Worm (Caenorhabditis elegans) whole organism, late embryonic: Measurements from ENCODE around the gene adh-5.

Experiments
- C08G9.2 ChIP-seq: sonication (generic microtip); optimal IDR thresholded peaks from 2 replicates; lab custom pipeline; 2016; ENCODE audit warnings: mild to moderate bottlenecking, missing genetic modification characterization, moderate library complexity, missing compliant biosample characterization
- C38D4.7 ChIP-seq: fragments of 200-800 bp; sonication (Bioruptor generic); optimal IDR thresholded peaks from 2 replicates; lab custom pipeline; 2018; ENCODE audit warnings: mild to moderate bottlenecking, missing genetic modification characterization, moderate library complexity, missing compliant biosample characterization
- T23F11.4 ChIP-seq: fragments of 200-800 bp; sonication (Bioruptor generic); optimal IDR thresholded peaks from 2 replicates; lab custom pipeline; 2018; ENCODE audit warnings: mild to moderate bottlenecking, missing genetic modification characterization, missing compliant biosample characterization
- ahr-1 ChIP-seq: sonication (generic microtip); optimal IDR thresholded peaks from 2 replicates; lab custom pipeline; 2016; ENCODE audit warnings: missing genetic modification characterization, missing compliant biosample characterization
- ama-1 ChIP-seq: fragments of 150-350 bp; optimal IDR thresholded peaks from 2 replicates; lab custom pipeline; 2014
- ceh-14 ChIP-seq: sonication (generic microtip); optimal IDR thresholded peaks from 2 replicates; lab custom pipeline; 2016; ENCODE audit warnings: missing genotype, missing genetic modification characterization, missing compliant biosample characterization
- ceh-19 ChIP-seq: fragments of 200-800 bp; sonication (Bioruptor generic); optimal IDR thresholded peaks from 2 replicates; lab custom pipeline; 2018; ENCODE audit warnings: mild to moderate bottlenecking, missing genetic modification characterization, missing compliant biosample characterization
- ceh-2 ChIP-seq: sonication (generic microtip); optimal IDR thresholded peaks from 2 replicates; lab custom pipeline; 2016; ENCODE audit warnings: missing genotype, missing genetic modification characterization, missing compliant biosample characterization
- ceh-22 ChIP-seq: sonication (generic microtip); optimal IDR thresholded peaks from 2 replicates; lab custom pipeline; 2017; ENCODE audit warnings: missing biosample characterization, missing genetic modification characterization
- ceh-34 ChIP-seq: sonication (generic microtip); optimal IDR thresholded peaks from 2 replicates; lab custom pipeline; 2016; ENCODE audit warnings: mild to moderate bottlenecking, missing genetic modification characterization, missing compliant biosample characterization
- ceh-45 ChIP-seq: fragments of 200-800 bp; sonication (Bioruptor generic); IDR thresholded peaks from 2 replicates; pipeline ENCODE4 v1.3.6; 2022; ENCODE audit warnings: missing genetic modification reagents, missing genetic modification characterization, missing compliant biosample characterization
- che-1 ChIP-seq: sonication (generic microtip); optimal IDR thresholded peaks from 2 replicates; lab custom pipeline; 2016; ENCODE audit warnings: mild to moderate bottlenecking, missing genetic modification characterization, missing compliant biosample characterization
- dve-1 ChIP-seq: sonication (generic microtip); optimal IDR thresholded peaks from 2 replicates; lab custom pipeline; 2017; ENCODE audit warnings: antibody characterized with exemption, mild to moderate bottlenecking, missing genetic modification characterization, missing compliant biosample characterization
- elt-2 ChIP-seq: sonication (generic microtip); optimal IDR thresholded peaks from 2 replicates; lab custom pipeline; 2016; ENCODE audit warnings: missing genetic modification reagents, missing genetic modification characterization, missing compliant biosample characterization
- elt-4 ChIP-seq: sonication (generic microtip); optimal IDR thresholded peaks from 2 replicates; lab custom pipeline; 2016; ENCODE audit warnings: missing genetic modification characterization, missing compliant biosample characterization
- ets-4 ChIP-seq: sonication (generic microtip); optimal IDR thresholded peaks from 2 replicates; lab custom pipeline; 2016; ENCODE audit warnings: missing genetic modification characterization, missing compliant biosample characterization
- eyg-1 ChIP-seq: sonication (generic microtip); optimal IDR thresholded peaks from 2 replicates; lab custom pipeline; 2016; ENCODE audit warnings: missing genotype, missing genetic modification characterization, missing compliant biosample characterization
- fax-1 ChIP-seq: sonication (generic microtip); optimal IDR thresholded peaks from 2 replicates; lab custom pipeline; 2016; ENCODE audit warnings: missing genotype, missing genetic modification characterization, missing compliant biosample characterization
- madf-2 ChIP-seq: sonication (generic microtip); optimal IDR thresholded peaks from 2 replicates; lab custom pipeline; 2017; ENCODE audit warnings: missing genetic modification characterization, missing compliant biosample characterization
- nfya-1 ChIP-seq: sonication (generic microtip); optimal IDR thresholded peaks from 2 replicates; lab custom pipeline; 2017; ENCODE audit warnings: missing genetic modification characterization, mild to moderate bottlenecking, missing compliant biosample characterization, antibody characterized with exemption, moderate library complexity
- npax-4 ChIP-seq: sonication (generic microtip); optimal IDR thresholded peaks from 2 replicates; lab custom pipeline; 2016; ENCODE audit warnings: missing genetic modification characterization, missing compliant biosample characterization
- pax-1 ChIP-seq: fragments of 150-350 bp; optimal IDR thresholded peaks from 2 replicates; lab custom pipeline; 2014; ENCODE audit warnings: missing biosample characterization, missing genetic modification characterization
- pha-2 ChIP-seq: sonication (generic microtip); optimal IDR thresholded peaks from 2 replicates; lab custom pipeline; 2017; ENCODE audit warnings: mild to moderate bottlenecking, missing genetic modification characterization, missing compliant biosample characterization
- pqm-1 ChIP-seq: sonication (generic microtip); optimal IDR thresholded peaks from 2 replicates; lab custom pipeline; 2016; ENCODE audit warnings: missing genetic modification characterization, missing compliant biosample characterization
- pros-1 ChIP-seq: fragments of 150-350 bp; optimal IDR thresholded peaks from 2 replicates; lab custom pipeline; 2014; ENCODE audit warnings: missing biosample characterization, missing genetic modification reagents, missing genetic modification characterization
- rnt-1 ChIP-seq: sonication (generic microtip); optimal IDR thresholded peaks from 2 replicates; lab custom pipeline; 2016; ENCODE audit warnings: missing genetic modification characterization, missing compliant biosample characterization
- syd-9 ChIP-seq: sonication (generic microtip); optimal IDR thresholded peaks from 2 replicates; lab custom pipeline; 2016; ENCODE audit warnings: mild to moderate bottlenecking, missing genetic modification characterization, moderate library complexity, missing compliant biosample characterization
- tbx-7 ChIP-seq: sonication (generic microtip); optimal IDR thresholded peaks from 2 replicates; lab custom pipeline; 2016; ENCODE audit warnings: missing genotype, missing genetic modification characterization, missing compliant biosample characterization
- unc-42 ChIP-seq: sonication (generic microtip); optimal IDR thresholded peaks from 2 replicates; lab custom pipeline; 2016; ENCODE audit warnings: missing genotype, missing genetic modification characterization, missing compliant biosample characterization
- unc-55 ChIP-seq: sonication (generic microtip); optimal IDR thresholded peaks from 2 replicates; lab custom pipeline; 2017; ENCODE audit warnings: missing biosample characterization, missing genetic modification reagents, missing genetic modification characterization
- unc-86 ChIP-seq: sonication (generic microtip); optimal IDR thresholded peaks from 2 replicates; lab custom pipeline; 2016; ENCODE audit warnings: missing genetic modification characterization, missing compliant biosample characterization
- ztf-16 ChIP-seq: sonication (generic microtip); optimal IDR thresholded peaks from 2 replicates; lab custom pipeline; 2017; ENCODE audit warnings: missing genetic modification characterization, missing compliant biosample characterization

The adh-5 gene

DNA sequence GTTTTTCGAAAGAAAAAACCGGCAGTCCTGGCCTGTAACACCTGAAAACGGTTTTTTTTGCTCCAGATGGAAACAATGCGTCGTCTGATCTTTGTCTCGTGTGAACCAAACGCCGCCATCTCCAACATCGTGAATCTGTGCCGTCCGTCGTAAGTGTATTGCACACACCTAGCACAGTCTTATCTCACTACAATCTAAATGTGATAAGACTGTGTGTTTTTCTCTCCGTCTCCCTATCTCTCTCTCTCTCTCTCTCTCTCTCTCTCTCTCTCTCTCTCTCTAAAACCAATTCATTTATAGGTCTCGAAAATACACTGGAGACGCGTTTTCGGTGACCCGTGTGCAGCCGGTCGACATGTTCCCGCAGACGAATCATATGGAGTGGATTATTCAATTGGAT, 986 bp upstream of the adh-5 start:
- TF ChIP-seq unc-55 (GFP tag; lab: Kevin White, UChicago) (no peak), tbx-7 (tag; lab: Kevin White, UChicago) (no peak), elt-2 (tag; lab: Kevin White, UChicago) (peak; percentile 94)

DNA sequence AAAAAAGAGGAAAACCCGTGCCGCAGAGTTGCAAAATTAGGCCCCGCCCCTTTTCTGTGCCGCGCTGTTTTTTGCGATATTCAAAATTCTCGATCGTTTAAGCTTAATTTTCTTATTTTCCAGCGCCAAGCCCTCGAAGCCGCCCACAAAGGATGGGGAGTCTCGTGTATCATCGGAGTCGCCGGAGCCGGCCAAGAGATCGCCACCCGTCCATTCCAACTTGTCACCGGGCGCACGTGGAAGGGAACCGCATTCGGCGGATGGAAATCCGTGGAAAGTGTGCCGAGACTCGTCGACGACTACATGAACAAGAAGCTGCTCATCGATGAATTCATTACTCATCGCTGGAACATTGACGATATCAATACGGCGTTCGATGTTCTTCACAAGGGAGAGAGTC, 4.1 kb downstream of the adh-5 start:
- no peak for TF ChIP-seq pqm-1 (tag; lab: Kevin White, UChicago)
- TF ChIP-seq elt-4 (tag; lab: Kevin White, UChicago), result no peak
- no peak for TF ChIP-seq che-1 (tag; lab: Kevin White, UChicago)
- no peak for TF ChIP-seq tbx-7 (tag; lab: Kevin White, UChicago)
- no peak for TF ChIP-seq ztf-16 (tag; lab: Kevin White, UChicago)
- TF ChIP-seq rnt-1 (tag; lab: Kevin White, UChicago), result no peak
- no peak for TF ChIP-seq ceh-19 (GFP tag; lab: Kevin White, UChicago)
- TF ChIP-seq dve-1 (tag; lab: Kevin White, UChicago), result no peak
- TF ChIP-seq ceh-45 (GFP tag; lab: Robert Waterston, UW), result no peak
- TF ChIP-seq ahr-1 (tag; lab: Kevin White, UChicago), result no peak
- TF ChIP-seq pros-1 (tag; lab: Kevin White, UChicago), result no peak
- TF ChIP-seq eyg-1 (tag; lab: Kevin White, UChicago), result no peak
- TF ChIP-seq, all 69 proteins: peak for 0

DNA sequence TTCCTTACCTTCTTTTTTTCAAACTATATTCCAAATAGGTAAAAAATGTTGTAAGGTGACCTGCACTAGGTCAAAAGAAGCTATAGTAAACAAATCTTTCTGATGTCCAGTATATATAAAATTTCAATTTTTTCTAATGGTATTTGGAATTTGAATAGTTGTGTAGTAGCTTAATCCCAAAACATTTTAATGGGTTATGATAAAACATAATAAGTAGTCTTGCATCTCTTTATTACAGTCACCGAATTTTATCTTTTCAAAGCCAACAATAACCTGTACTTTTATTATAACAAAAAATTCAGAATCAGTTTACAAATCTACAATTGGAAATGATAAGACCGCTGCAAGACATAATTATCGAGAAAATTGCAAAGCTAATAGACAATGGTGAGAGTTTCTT, 5.9 kb downstream of the adh-5 start, which contains the start of gene H24K24.2:
TSS of gene H24K24.2 (plus strand) at position 301 of the 400 bp plus-strand sequence.
- TF ChIP-seq ama-1 (lab: Kevin White, UChicago) (no peak), T23F11.4 (GFP tag; lab: Kevin White, UChicago) (no peak), rnt-1 (tag; lab: Kevin White, UChicago) (no peak), ceh-14 (tag; lab: Kevin White, UChicago) (no peak), pros-1 (tag; lab: Kevin White, UChicago) (no peak), fax-1 (tag; lab: Kevin White, UChicago) (no peak), dve-1 (tag; lab: Kevin White, UChicago) (no peak)

DNA sequence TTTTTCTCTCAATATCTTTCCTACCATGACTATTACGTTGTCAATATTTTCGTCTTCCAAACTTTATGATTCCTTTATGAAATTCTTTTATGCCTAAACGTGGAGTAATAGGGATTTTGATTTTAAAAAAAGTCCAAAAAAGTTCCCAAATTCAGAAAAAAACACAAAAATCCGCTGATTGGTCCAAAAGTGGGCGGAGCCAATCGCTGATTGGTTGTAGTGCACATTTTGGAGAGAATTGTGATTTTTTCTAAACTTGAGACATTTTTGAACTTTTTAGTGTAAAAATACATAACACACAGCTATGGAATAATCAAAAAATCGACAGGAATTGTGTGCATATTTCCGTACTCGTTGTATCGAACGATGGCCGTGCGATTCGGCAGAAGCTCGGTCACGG, 27.8 kb downstream of the adh-5 start:
- no peak for TF ChIP-seq ceh-34 (tag; lab: Kevin White, UChicago)
- TF ChIP-seq nfya-1 (tag; lab: Kevin White, UChicago), result peak; percentile 66
- no peak for TF ChIP-seq ceh-22 (tag; lab: Kevin White, UChicago)
- TF ChIP-seq T23F11.4 (GFP tag; lab: Kevin White, UChicago), result no peak
- no peak for TF ChIP-seq npax-4 (tag; lab: Kevin White, UChicago)

DNA sequence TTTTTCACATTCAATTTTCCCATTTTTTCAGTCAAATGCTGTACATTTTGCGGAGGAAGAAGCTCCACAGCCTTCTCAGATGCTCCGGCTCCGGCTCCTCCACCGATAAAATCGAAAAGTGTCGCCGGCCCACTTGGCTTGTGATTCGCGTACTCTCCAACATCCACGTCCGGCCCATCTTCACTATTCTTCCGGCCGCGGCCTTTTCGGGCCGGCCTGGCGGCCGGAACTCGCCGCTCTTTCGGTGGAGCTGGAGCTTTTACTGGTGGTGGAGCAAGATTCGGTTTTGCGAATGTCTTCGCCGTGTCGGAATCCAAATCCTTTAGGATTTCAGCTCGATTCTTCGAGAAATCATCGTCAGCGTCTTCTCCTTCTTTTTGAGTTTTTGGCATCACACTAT, 31.0 kb downstream of the adh-5 start:
- no peak for TF ChIP-seq unc-42 (tag; lab: Kevin White, UChicago)

DNA sequence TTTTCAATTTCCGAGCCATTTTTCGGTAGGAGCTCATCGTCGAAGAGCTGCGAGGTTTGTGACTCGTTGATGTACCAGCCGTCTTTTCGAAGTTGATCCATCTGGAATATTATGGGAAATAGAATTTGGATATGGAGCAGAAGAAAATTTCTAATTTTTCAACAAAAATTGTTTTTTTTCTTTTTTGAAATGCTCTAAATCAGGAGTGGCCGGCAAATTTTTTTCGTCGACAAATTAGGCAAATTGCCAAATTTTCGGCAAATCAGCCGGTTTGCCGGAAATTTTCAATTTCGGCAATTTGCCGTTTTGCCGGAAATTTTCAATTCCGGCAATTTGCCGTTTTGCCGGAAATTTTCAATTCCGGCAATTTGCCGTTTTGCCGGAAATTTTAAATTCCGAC, 33.6 kb downstream of the adh-5 start, which contains the start of gene Y50D4C.3:
TSS of gene Y50D4C.3 (minus strand) at position 101 of the 400 bp plus-strand sequence.
- TF ChIP-seq unc-42 (tag; lab: Kevin White, UChicago), result no peak
- TF ChIP-seq ceh-2, result no peak
- no peak for TF ChIP-seq tbx-7 (tag; lab: Kevin White, UChicago)
- TF ChIP-seq syd-9 (tag; lab: Kevin White, UChicago), result no peak
- TF ChIP-seq npax-4 (tag; lab: Kevin White, UChicago), result no peak
- TF ChIP-seq C08G9.2 (tag; lab: Kevin White, UChicago), result no peak
- no peak for TF ChIP-seq pha-2 (tag; lab: Kevin White, UChicago)
- no peak for TF ChIP-seq pax-1 (tag; lab: Kevin White, UChicago)
- no peak for TF ChIP-seq C38D4.7 (GFP tag; lab: Kevin White, UChicago)
- no peak for TF ChIP-seq ets-4 (tag; lab: Kevin White, UChicago)
- TF ChIP-seq unc-86, result no peak
- no peak for TF ChIP-seq ztf-16 (tag; lab: Kevin White, UChicago)
- no peak for TF ChIP-seq madf-2
